Worm (Caenorhabditis elegans) whole organism, L4/young adult: ENCODE data around the gene srab-24.

Experiments
- W03F9.2 ChIP-seq: fragments of 150-350 bp; optimal IDR thresholded peaks from 2 replicates; lab custom pipeline; 2014; ENCODE audit warnings: missing biosample characterization, missing genetic modification characterization
- dao-5 ChIP-seq: sonication (generic microtip); optimal IDR thresholded peaks from 2 replicates; lab custom pipeline; 2016; ENCODE audit warnings: missing genotype, missing genetic modification characterization, moderate library complexity, missing compliant biosample characterization
- him-1 ChIP-seq: sonication (generic microtip); optimal IDR thresholded peaks from 2 replicates; lab custom pipeline; 2016; ENCODE audit warnings: missing genotype, missing genetic modification reagents, missing genetic modification characterization, missing compliant biosample characterization

ce11 chrIV:14228069-14228468 lies 21.9 kb downstream of the srab-24 start, which contains the start of gene F02H6.7:
- TF ChIP-seq him-1 (tag; lab: Kevin White, UChicago), result no peak
- no peak for TF ChIP-seq dao-5 (tag; lab: Kevin White, UChicago)
- no peak for TF ChIP-seq W03F9.2
